Worm (Caenorhabditis elegans) whole organism, L2 larva: ENCODE data around the gene F38A6.4.
A peak's percentile ranks its signal among the peaks of the same experiment; 100 is the strongest.

ENCODE experiments used
- C34F6.9 ChIP-seq: fragments of 150-350 bp; optimal IDR thresholded peaks from 2 replicates; lab custom pipeline; 2014; ENCODE audit warnings: missing biosample characterization, missing genetic modification characterization
- F13H6.1 ChIP-seq: sonication (generic microtip); optimal IDR thresholded peaks from 2 replicates; lab custom pipeline; 2016; ENCODE audit warnings: missing genetic modification characterization, missing compliant biosample characterization
- R02D3.7 ChIP-seq: fragments of 150-350 bp; optimal IDR thresholded peaks from 2 replicates; lab custom pipeline; 2014; ENCODE audit warnings: missing biosample characterization, missing genetic modification characterization
- Y55F3AM.14 ChIP-seq: fragments of 200-800 bp; sonication (Bioruptor generic); optimal IDR thresholded peaks from 2 replicates; lab custom pipeline; 2018; ENCODE audit warnings: mild to moderate bottlenecking, missing genetic modification characterization, missing compliant biosample characterization
- ZK546.5 ChIP-seq: sonication (generic microtip); optimal IDR thresholded peaks from 2 replicates; lab custom pipeline; 2017; ENCODE audit warnings: missing biosample characterization, missing genetic modification characterization
- alr-1 ChIP-seq: fragments of 150-350 bp; optimal IDR thresholded peaks from 2 replicates; lab custom pipeline; 2014; ENCODE audit warnings: missing biosample characterization, missing genetic modification characterization
- aly-2 ChIP-seq: fragments of 150-350 bp; optimal IDR thresholded peaks from 2 replicates; lab custom pipeline; 2014; ENCODE audit warnings: missing biosample characterization, missing genetic modification characterization
- ama-1 ChIP-seq: fragments of 150-350 bp; optimal IDR thresholded peaks from 2 replicates; lab custom pipeline; 2018; ENCODE audit warnings: inconsistent platforms
- blmp-1 ChIP-seq: sonication (generic microtip); optimal IDR thresholded peaks from 2 replicates; lab custom pipeline; 2017; ENCODE audit warnings: missing genetic modification characterization, mild to moderate bottlenecking, missing compliant biosample characterization, antibody characterized with exemption, moderate library complexity; ENCODE audit not compliant: insufficient read depth
- ceh-16 ChIP-seq: fragments of 150-350 bp; optimal IDR thresholded peaks from 2 replicates; lab custom pipeline; 2014; ENCODE audit warnings: missing biosample characterization, missing genetic modification characterization
- ceh-82 ChIP-seq: fragments of 150-350 bp; optimal IDR thresholded peaks from 2 replicates; lab custom pipeline; 2014; ENCODE audit warnings: missing biosample characterization, missing genetic modification characterization
- crh-2 ChIP-seq: sonication (generic microtip); optimal IDR thresholded peaks from 2 replicates; lab custom pipeline; 2017; ENCODE audit warnings: missing biosample characterization, missing genetic modification characterization
- dmd-4 ChIP-seq: sonication (generic microtip); optimal IDR thresholded peaks from 2 replicates; lab custom pipeline; 2017; ENCODE audit warnings: missing biosample characterization, missing genetic modification characterization
- egl-27 ChIP-seq: sonication (generic microtip); optimal IDR thresholded peaks from 3 replicates; lab custom pipeline; 2017; ENCODE audit warnings: missing biosample characterization, missing genetic modification reagents, missing genetic modification characterization
- elt-1 ChIP-seq: fragments of 150-350 bp; optimal IDR thresholded peaks from 2 replicates; lab custom pipeline; 2014; ENCODE audit warnings: missing biosample characterization, missing genetic modification characterization
- elt-3 ChIP-seq: sonication (generic microtip); optimal IDR thresholded peaks from 2 replicates; lab custom pipeline; 2017; ENCODE audit warnings: missing biosample characterization, missing genetic modification characterization
- fos-1 ChIP-seq: fragments of 150-350 bp; optimal IDR thresholded peaks from 2 replicates; lab custom pipeline; 2014; ENCODE audit warnings: missing biosample characterization, missing genetic modification characterization
- lin-11 ChIP-seq: fragments of 150-350 bp; sonication (generic microtip); optimal IDR thresholded peaks from 2 replicates; lab custom pipeline; 2014; ENCODE audit warnings: missing biosample characterization, missing genetic modification characterization, inconsistent platforms, mixed read lengths
- lin-13 ChIP-seq: fragments of 150-350 bp; optimal IDR thresholded peaks from 2 replicates; lab custom pipeline; 2014; ENCODE audit warnings: missing biosample characterization, missing genetic modification reagents, missing genetic modification characterization
- lsy-2 ChIP-seq, 2 experiments: fragments of 150-350 bp in 1 of 2; sonication (generic microtip) in 1 of 2; optimal IDR thresholded peaks; 2 replicates each; lab custom pipeline; 2014 to 2017; ENCODE audit warnings: missing biosample characterization in 2 of 2, missing genetic modification characterization in 2 of 2
- mab-5 ChIP-seq: fragments of 150-350 bp; optimal IDR thresholded peaks from 2 replicates; lab custom pipeline; 2014; ENCODE audit warnings: missing biosample characterization, missing genetic modification characterization
- mbf-1 ChIP-seq: sonication (generic microtip); optimal IDR thresholded peaks from 2 replicates; lab custom pipeline; 2017; ENCODE audit warnings: missing biosample characterization, missing genetic modification characterization
- mdl-1 ChIP-seq, 2 experiments: fragments of 150-350 bp in 1 of 2; sonication (generic microtip) in 1 of 2; optimal IDR thresholded peaks; 2 replicates each; lab custom pipeline; 2017; ENCODE audit warnings: missing biosample characterization in 2 of 2, missing genetic modification characterization in 2 of 2
- nhr-10 ChIP-seq: sonication (generic microtip); optimal IDR thresholded peaks from 2 replicates; lab custom pipeline; 2017; ENCODE audit warnings: missing biosample characterization, missing genetic modification characterization
- nhr-11 ChIP-seq: fragments of 150-350 bp; optimal IDR thresholded peaks from 2 replicates; lab custom pipeline; 2014; ENCODE audit warnings: missing biosample characterization, missing genetic modification characterization
- nhr-12 ChIP-seq: fragments of 150-350 bp; optimal IDR thresholded peaks from 2 replicates; lab custom pipeline; 2014; ENCODE audit warnings: missing biosample characterization, missing genetic modification characterization
- nhr-129 ChIP-seq: fragments of 150-350 bp; optimal IDR thresholded peaks from 2 replicates; lab custom pipeline; 2014; ENCODE audit warnings: missing biosample characterization, missing genetic modification characterization
- nhr-21 ChIP-seq: fragments of 150-350 bp; optimal IDR thresholded peaks from 2 replicates; lab custom pipeline; 2014; ENCODE audit warnings: missing biosample characterization, missing genetic modification characterization
- nhr-237 ChIP-seq: fragments of 150-350 bp; optimal IDR thresholded peaks from 2 replicates; lab custom pipeline; 2014; ENCODE audit warnings: missing biosample characterization, missing genetic modification characterization
- nhr-25 ChIP-seq: fragments of 150-350 bp; sonication (generic microtip); optimal IDR thresholded peaks from 3 replicates; lab custom pipeline; 2014; ENCODE audit warnings: missing biosample characterization, missing genetic modification characterization
- nhr-6 ChIP-seq: fragments of 150-350 bp; optimal IDR thresholded peaks from 2 replicates; lab custom pipeline; 2014; ENCODE audit warnings: missing biosample characterization, missing genetic modification characterization
- nhr-77 ChIP-seq: fragments of 150-350 bp; optimal IDR thresholded peaks from 2 replicates; lab custom pipeline; 2014; ENCODE audit warnings: missing biosample characterization, missing genetic modification characterization
- peb-1 ChIP-seq: fragments of 150-350 bp; optimal IDR thresholded peaks from 2 replicates; lab custom pipeline; 2014; ENCODE audit warnings: missing biosample characterization, missing genetic modification characterization
- sem-4 ChIP-seq: fragments of 150-350 bp; optimal IDR thresholded peaks from 2 replicates; lab custom pipeline; 2014; ENCODE audit warnings: missing biosample characterization, missing genetic modification reagents, missing genetic modification characterization
- skn-1 ChIP-seq: sonication (generic microtip); optimal IDR thresholded peaks from 2 replicates; lab custom pipeline; 2017; ENCODE audit warnings: missing biosample characterization, missing genetic modification characterization
- sma-3 ChIP-seq: sonication (generic microtip); optimal IDR thresholded peaks from 2 replicates; lab custom pipeline; 2016; ENCODE audit warnings: missing genetic modification reagents, missing genetic modification characterization, missing compliant biosample characterization
- sma-9 ChIP-seq, 2 experiments: fragments of 150-350 bp in 1 of 2; sonication (generic microtip) in 1 of 2; optimal IDR thresholded peaks; 2 replicates each; lab custom pipeline; 2014 to 2016; ENCODE audit warnings: missing genetic modification characterization in 2 of 2, mild to moderate bottlenecking in 1 of 2, missing biosample characterization in 1 of 2, missing compliant biosample characterization in 1 of 2, missing genetic modification reagents in 1 of 2, moderate library complexity in 1 of 2
- snpc-4 ChIP-seq: fragments of 150-350 bp; optimal IDR thresholded peaks from 2 replicates; lab custom pipeline; 2014; ENCODE audit warnings: missing biosample characterization, missing genetic modification characterization
- unc-39 ChIP-seq: fragments of 150-350 bp; optimal IDR thresholded peaks from 2 replicates; lab custom pipeline; 2014; ENCODE audit warnings: missing biosample characterization, missing genetic modification characterization
- unc-55 ChIP-seq: fragments of 150-350 bp; sonication (generic microtip); optimal IDR thresholded peaks from 3 replicates; lab custom pipeline; 2014; ENCODE audit warnings: missing biosample characterization, missing genetic modification reagents, missing genetic modification characterization
- unc-62 ChIP-seq: fragments of 150-350 bp; optimal IDR thresholded peaks from 2 replicates; lab custom pipeline; 2014; ENCODE audit warnings: missing biosample characterization, missing genetic modification reagents, missing genetic modification characterization
- zag-1 ChIP-seq: fragments of 150-350 bp; optimal IDR thresholded peaks from 2 replicates; lab custom pipeline; 2014; ENCODE audit warnings: missing biosample characterization, missing genetic modification characterization
- ztf-1 ChIP-seq: fragments of 200-800 bp; sonication (Bioruptor generic); conservative IDR thresholded peaks from 2 replicates; pipeline ENCODE4 v1.3.6; 2022; ENCODE audit warnings: missing genetic modification characterization, missing compliant biosample characterization
- ztf-11 ChIP-seq: sonication (generic microtip); optimal IDR thresholded peaks from 2 replicates; lab custom pipeline; 2017; ENCODE audit warnings: missing biosample characterization, missing genetic modification characterization
- ztf-4 ChIP-seq: fragments of 150-350 bp; optimal IDR thresholded peaks from 2 replicates; lab custom pipeline; 2014; ENCODE audit warnings: missing biosample characterization, missing genetic modification characterization

Gene F38A6.4

ce11 chrV:20792371-20792890, 17.3 kb upstream of the F38A6.4 start, which contains the start of gene Y44A6D.3:
Y44A6D.3 (minus strand) TSS chrV:20792421.
- TF ChIP-seq fos-1 (tag; lab: Kevin White, UChicago) (peak; percentile 52), C34F6.9 (tag; lab: Kevin White, UChicago) (no peak), sma-9 (GFP tag; optimal IDR thresholded peaks at IDR 0.05; lab: Kevin White, UChicago) (peak; percentile 2), sma-9 (tag; optimal IDR thresholded peaks at IDR 0.05; lab: Kevin White, UChicago) (no peak), mdl-1 (tag; optimal IDR thresholded peaks at IDR 0.05; lab: Kevin White, UChicago) (no peak), snpc-4 (tag; lab: Kevin White, UChicago) (no peak), ztf-11 (tag; lab: Kevin White, UChicago) (no peak), crh-2 (no peak), ztf-4 (tag; lab: Kevin White, UChicago) (no peak), zag-1 (tag; lab: Kevin White, UChicago) (no peak), nhr-237 (no peak)

ce11 chrV:20790616-20791015, 15.4 kb upstream of the F38A6.4 start:
- TF ChIP-seq F13H6.1 (tag; lab: Kevin White, UChicago) (no peak), sma-3 (GFP tag; lab: Kevin White, UChicago) (no peak), ztf-11 (tag; lab: Kevin White, UChicago) (no peak), mbf-1 (tag; lab: Kevin White, UChicago) (peak; percentile 9)

- TF ChIP-seq R02D3.7 (tag; lab: Kevin White, UChicago), result no peak
- TF ChIP-seq snpc-4 (tag; lab: Kevin White, UChicago), result peak; percentile 73
- TF ChIP-seq, all 48 proteins: peak for 1
These were observed 14.8 kb upstream of the F38A6.4 start, which contains the start of gene Y44A6D.1 for ce11 chrV:20790011-20790410. Y44A6D.1 (minus strand) TSS chrV:20790033.

ce11 chrV:20789105-20789504, 13.9 kb upstream of the F38A6.4 start, which contains the start of gene tpan-1:
tpan-1 (plus strand) TSS chrV:20789502.
- no peak for TF ChIP-seq elt-3 (tag; lab: Kevin White, UChicago)
- peak; percentile 22 for TF ChIP-seq mab-5 (tag; lab: Kevin White, UChicago)
- 0 out of 2 replicates have a peak, but pooled peaks have one; percentile 79 for TF ChIP-seq ztf-1 (GFP tag; lab: Robert Waterston, UW)
- no peak for TF ChIP-seq elt-1
- no peak for TF ChIP-seq sma-9 (GFP tag; optimal IDR thresholded peaks at IDR 0.05; lab: Kevin White, UChicago)
- TF ChIP-seq sma-9 (tag; optimal IDR thresholded peaks at IDR 0.05; lab: Kevin White, UChicago), result no peak
- TF ChIP-seq dmd-4, result no peak
- no peak for TF ChIP-seq ztf-11 (tag; lab: Kevin White, UChicago)
- TF ChIP-seq nhr-21 (tag; lab: Kevin White, UChicago), result no peak
- TF ChIP-seq ceh-16 (tag; lab: Kevin White, UChicago), result no peak
- no peak for TF ChIP-seq unc-62
- no peak for TF ChIP-seq sma-3 (GFP tag; lab: Kevin White, UChicago)
- TF ChIP-seq ama-1, result no peak
- TF ChIP-seq nhr-12 (tag; lab: Kevin White, UChicago), result no peak
- TF ChIP-seq mdl-1 (tag; optimal IDR thresholded peaks at IDR 0.05; lab: Kevin White, UChicago), result peak in 1 of 2 experiments; percentile 73
- TF ChIP-seq nhr-6 (tag; lab: Kevin White, UChicago), result no peak
- TF ChIP-seq alr-1 (tag; lab: Kevin White, UChicago), result no peak
- no peak for TF ChIP-seq snpc-4 (tag; lab: Kevin White, UChicago)
- no peak for TF ChIP-seq ZK546.5 (tag; lab: Kevin White, UChicago)
- TF ChIP-seq unc-55 (GFP tag; lab: Kevin White, UChicago), result peak; percentile 90
- TF ChIP-seq peb-1 (tag; lab: Kevin White, UChicago), result no peak
- TF ChIP-seq nhr-129, result peak; percentile 64
- no peak for TF ChIP-seq blmp-1
- peak; percentile 75 for TF ChIP-seq lin-11 (tag; lab: Kevin White, UChicago)
- peak; percentile 91 for TF ChIP-seq Y55F3AM.14 (GFP tag; lab: Kevin White, UChicago)
- peak; percentile 75 for TF ChIP-seq C34F6.9 (tag; lab: Kevin White, UChicago)
- TF ChIP-seq crh-2, result peak; percentile 76
- no peak for TF ChIP-seq lin-13 (GFP tag; lab: Kevin White, UChicago)
- TF ChIP-seq unc-39 (tag; lab: Kevin White, UChicago), result no peak
- no peak for TF ChIP-seq nhr-77
- no peak for TF ChIP-seq ztf-4 (tag; lab: Kevin White, UChicago)
- TF ChIP-seq sem-4, result peak; percentile 36
- TF ChIP-seq F13H6.1 (tag; lab: Kevin White, UChicago), result peak; percentile 53
- no peak for TF ChIP-seq ceh-82 (tag; lab: Kevin White, UChicago)
- TF ChIP-seq nhr-25 (tag; lab: Kevin White, UChicago), result no peak
- TF ChIP-seq nhr-10, result no peak
- peak; percentile 29 to 57 for TF ChIP-seq lsy-2 (tag; optimal IDR thresholded peaks at IDR 0.05; lab: Kevin White, UChicago)
- peak; percentile 85 for TF ChIP-seq zag-1 (tag; lab: Kevin White, UChicago)
- no peak for TF ChIP-seq skn-1 (tag; lab: Kevin White, UChicago)
- TF ChIP-seq egl-27, result peak; percentile 16
- no peak for TF ChIP-seq nhr-11 (tag; lab: Kevin White, UChicago)
- TF ChIP-seq aly-2, result no peak
- no peak for TF ChIP-seq mbf-1 (tag; lab: Kevin White, UChicago)
